Worm (Caenorhabditis elegans): ENCODE data around the gene F48C5.2.

DNA sequence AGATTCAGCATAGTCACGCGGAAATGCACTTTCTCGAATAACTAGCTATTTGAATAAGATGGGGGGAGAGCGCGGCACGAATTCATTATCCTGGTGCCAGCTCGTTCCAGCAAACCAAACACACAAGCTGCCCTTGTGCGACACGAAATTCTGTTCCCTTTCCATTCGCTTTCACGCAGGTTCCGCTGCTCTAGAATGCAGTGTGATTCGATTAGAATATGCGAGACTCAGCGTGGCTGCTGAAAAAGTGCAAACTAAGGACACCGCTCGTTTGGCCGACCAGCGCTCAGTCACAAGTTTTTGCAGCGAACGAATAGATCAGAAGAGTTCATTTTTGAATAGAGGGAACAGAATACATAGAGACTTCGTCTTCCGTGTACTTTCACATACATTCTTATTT, 28.0 kb upstream of the F48C5.2 start:
- TF ChIP-seq zip-11 (GFP tag; IDR thresholded peaks at IDR 0.05) (no peak), zip-2 (tag; optimal IDR thresholded peaks at IDR 0.05) (no peak), F49E8.2 (tag; optimal IDR thresholded peaks at IDR 0.05; ENCODE audit: borderline replicate concordance) (no peak), Y105C5A.15 (GFP tag; IDR thresholded peaks at IDR 0.05) (no peak)

Data from whole organism, L4 larva.